Worm (Caenorhabditis elegans) whole organism, L3 larva: Measurements from ENCODE around the gene prp-19.

Source experiments
- R02D3.7 ChIP-seq: fragments of 150-350 bp; optimal IDR thresholded peaks from 2 replicates; lab custom pipeline; 2014; ENCODE audit warnings: missing biosample characterization, missing genetic modification characterization
- ZK546.5 ChIP-seq: sonication (generic microtip); optimal IDR thresholded peaks from 2 replicates; lab custom pipeline; 2017; ENCODE audit warnings: missing biosample characterization, missing genetic modification characterization
- ceh-16 ChIP-seq: sonication (generic microtip); optimal IDR thresholded peaks from 2 replicates; lab custom pipeline; 2017; ENCODE audit warnings: missing biosample characterization, missing genetic modification characterization
- ceh-28 ChIP-seq: fragments of 150-350 bp; optimal IDR thresholded peaks from 2 replicates; lab custom pipeline; 2014; ENCODE audit warnings: missing biosample characterization, missing genetic modification reagents, missing genetic modification characterization
- ceh-82 ChIP-seq: fragments of 150-350 bp; optimal IDR thresholded peaks from 2 replicates; lab custom pipeline; 2014; ENCODE audit warnings: missing biosample characterization, missing genetic modification characterization
- daf-12 ChIP-seq: fragments of 150-350 bp; optimal IDR thresholded peaks from 2 replicates; lab custom pipeline; 2014; ENCODE audit warnings: missing biosample characterization, missing genetic modification reagents, missing genetic modification characterization
- egl-27 ChIP-seq: sonication (generic microtip); optimal IDR thresholded peaks from 4 replicates; lab custom pipeline; 2017; ENCODE audit warnings: missing biosample characterization, missing genetic modification reagents, missing genetic modification characterization
- egl-5 ChIP-seq: fragments of 150-350 bp; optimal IDR thresholded peaks from 2 replicates; lab custom pipeline; 2017; ENCODE audit warnings: missing biosample characterization, missing genetic modification reagents, missing genetic modification characterization, inconsistent platforms
- elt-2 ChIP-seq: sonication (generic microtip); optimal IDR thresholded peaks from 2 replicates; lab custom pipeline; 2016; ENCODE audit warnings: missing genetic modification reagents, mild to moderate bottlenecking, missing genetic modification characterization, missing compliant biosample characterization
- elt-3 ChIP-seq, 3 experiments: fragments of 150-350 bp in 1 of 3; sonication (generic microtip) in 2 of 3; optimal IDR thresholded peaks; 2 replicates in 2 of 3; 4 replicates in 1 of 3; lab custom pipeline; 2014 to 2017; ENCODE audit warnings: missing biosample characterization in 3 of 3, missing genetic modification characterization in 3 of 3
- eor-1 ChIP-seq, 2 experiments: fragments of 150-350 bp; optimal IDR thresholded peaks; 2 replicates each; lab custom pipeline; 2014 to 2018; ENCODE audit warnings: missing biosample characterization in 2 of 2, missing genetic modification characterization in 2 of 2
- fos-1 ChIP-seq: fragments of 150-350 bp; optimal IDR thresholded peaks from 2 replicates; lab custom pipeline; 2014; ENCODE audit warnings: missing biosample characterization, missing genetic modification characterization
- hmg-11 ChIP-seq: sonication (generic microtip); optimal IDR thresholded peaks from 2 replicates; lab custom pipeline; 2016; ENCODE audit warnings: missing genetic modification characterization, missing compliant biosample characterization
- lin-15B ChIP-seq: fragments of 150-350 bp; optimal IDR thresholded peaks from 2 replicates; lab custom pipeline; 2014; ENCODE audit warnings: missing biosample characterization, missing genetic modification characterization
- mdl-1 ChIP-seq: fragments of 150-350 bp; optimal IDR thresholded peaks from 2 replicates; lab custom pipeline; 2014; ENCODE audit warnings: missing biosample characterization, missing genetic modification characterization
- mml-1 ChIP-seq: fragments of 150-350 bp; sonication (generic microtip); optimal IDR thresholded peaks from 3 replicates; lab custom pipeline; 2014; ENCODE audit warnings: missing biosample characterization, missing genetic modification characterization
- nfya-1 ChIP-seq: sonication (generic microtip); optimal IDR thresholded peaks from 2 replicates; lab custom pipeline; 2017; ENCODE audit warnings: missing genetic modification characterization, mild to moderate bottlenecking, missing compliant biosample characterization, antibody characterized with exemption, moderate library complexity; ENCODE audit not compliant: insufficient read depth
- nhr-11 ChIP-seq: fragments of 150-350 bp; optimal IDR thresholded peaks from 2 replicates; lab custom pipeline; 2014; ENCODE audit warnings: missing biosample characterization, missing genetic modification characterization
- nhr-12 ChIP-seq: fragments of 150-350 bp; optimal IDR thresholded peaks from 2 replicates; lab custom pipeline; 2014; ENCODE audit warnings: missing biosample characterization, missing genetic modification characterization
- nhr-23 ChIP-seq: fragments of 150-350 bp; optimal IDR thresholded peaks from 2 replicates; lab custom pipeline; 2014; ENCODE audit warnings: missing biosample characterization, missing genetic modification reagents, missing genetic modification characterization
- nhr-237 ChIP-seq: fragments of 150-350 bp; optimal IDR thresholded peaks from 2 replicates; lab custom pipeline; 2014; ENCODE audit warnings: missing biosample characterization, missing genetic modification characterization
- nhr-25 ChIP-seq: sonication (generic microtip); optimal IDR thresholded peaks from 2 replicates; lab custom pipeline; 2017; ENCODE audit warnings: missing biosample characterization, missing genetic modification characterization
- nhr-43 ChIP-seq: sonication (generic microtip); optimal IDR thresholded peaks from 2 replicates; lab custom pipeline; 2016; ENCODE audit warnings: mild to moderate bottlenecking, missing genetic modification characterization, missing compliant biosample characterization; ENCODE audit not compliant: poor library complexity, severe bottlenecking
- nhr-67 ChIP-seq: fragments of 150-350 bp; optimal IDR thresholded peaks from 2 replicates; lab custom pipeline; 2014; ENCODE audit warnings: missing biosample characterization, missing genetic modification characterization
- nhr-76 ChIP-seq: fragments of 150-350 bp; sonication (generic microtip); optimal IDR thresholded peaks from 5 replicates; lab custom pipeline; 2014; ENCODE audit warnings: missing biosample characterization, missing genetic modification characterization
- nhr-77 ChIP-seq: fragments of 150-350 bp; optimal IDR thresholded peaks from 2 replicates; lab custom pipeline; 2014; ENCODE audit warnings: missing biosample characterization, missing genetic modification characterization
- pha-4 ChIP-seq: fragments of 150-350 bp; optimal IDR thresholded peaks from 2 replicates; lab custom pipeline; 2014; ENCODE audit warnings: missing biosample characterization, missing genetic modification reagents, missing genetic modification characterization
- pqm-1 ChIP-seq: fragments of 150-350 bp; optimal IDR thresholded peaks from 2 replicates; lab custom pipeline; 2017; ENCODE audit warnings: missing biosample characterization, missing genetic modification characterization, inconsistent platforms
- sea-2 ChIP-seq: fragments of 150-350 bp; sonication (generic microtip); optimal IDR thresholded peaks from 4 replicates; lab custom pipeline; 2014; ENCODE audit warnings: missing biosample characterization, missing genetic modification reagents, missing genetic modification characterization
- skn-1 ChIP-seq: fragments of 150-350 bp; optimal IDR thresholded peaks from 2 replicates; lab custom pipeline; 2014; ENCODE audit warnings: missing biosample characterization, missing genetic modification characterization
- snpc-4 ChIP-seq: fragments of 150-350 bp; optimal IDR thresholded peaks from 2 replicates; lab custom pipeline; 2014; ENCODE audit warnings: missing biosample characterization, missing genetic modification characterization
- tbx-2 ChIP-seq: sonication (generic microtip); optimal IDR thresholded peaks from 2 replicates; lab custom pipeline; 2016; ENCODE audit warnings: mild to moderate bottlenecking, missing genetic modification characterization, missing compliant biosample characterization
- unc-39 ChIP-seq: sonication (generic microtip); optimal IDR thresholded peaks from 4 replicates; lab custom pipeline; 2017; ENCODE audit warnings: missing biosample characterization, missing genetic modification characterization
- unc-62 ChIP-seq: fragments of 150-350 bp; sonication (generic microtip); optimal IDR thresholded peaks from 4 replicates; lab custom pipeline; 2014; ENCODE audit warnings: missing biosample characterization, missing genetic modification reagents, missing genetic modification characterization
- zag-1 ChIP-seq: fragments of 150-350 bp; optimal IDR thresholded peaks from 2 replicates; lab custom pipeline; 2014; ENCODE audit warnings: missing biosample characterization, missing genetic modification characterization
- ztf-11 ChIP-seq: fragments of 150-350 bp; optimal IDR thresholded peaks from 2 replicates; lab custom pipeline; 2014; ENCODE audit warnings: missing biosample characterization, missing genetic modification characterization
- ztf-4 ChIP-seq: fragments of 150-350 bp; optimal IDR thresholded peaks from 2 replicates; lab custom pipeline; 2014; ENCODE audit warnings: missing biosample characterization, missing genetic modification characterization

Gene prp-19

DNA sequence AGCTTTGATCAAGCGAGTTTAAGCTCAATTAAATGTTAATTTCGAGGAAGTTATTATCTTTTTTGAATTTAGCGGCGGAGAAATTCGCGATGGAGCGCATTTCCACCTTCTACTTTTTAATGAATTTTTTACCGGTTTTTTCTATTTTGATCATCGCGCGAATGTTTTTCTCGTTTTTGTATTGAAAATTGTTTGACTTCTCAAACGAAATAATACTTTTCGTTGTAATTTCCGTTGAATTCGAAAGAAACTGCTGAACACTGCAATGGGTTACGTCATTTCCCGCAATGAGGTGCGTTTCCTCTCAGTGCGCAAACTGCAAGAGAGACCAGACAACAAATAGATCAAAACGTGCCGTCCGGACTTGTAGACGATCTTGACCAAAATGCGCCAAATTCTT lies 9.4 kb upstream of the prp-19 start:
- no peak for TF ChIP-seq nhr-77
- no peak for TF ChIP-seq unc-39
- no peak for TF ChIP-seq snpc-4 (tag; lab: Kevin White, UChicago)
- TF ChIP-seq ztf-4 = no peak
- TF ChIP-seq egl-27 (tag; lab: Kevin White, UChicago) = no peak
- no peak for TF ChIP-seq eor-1 (tag; optimal IDR thresholded peaks at IDR 0.05; lab: Kevin White, UChicago)
- no peak for TF ChIP-seq unc-62 (GFP tag; lab: Kevin White, UChicago)
- no peak for TF ChIP-seq ZK546.5 (tag; lab: Kevin White, UChicago)

DNA sequence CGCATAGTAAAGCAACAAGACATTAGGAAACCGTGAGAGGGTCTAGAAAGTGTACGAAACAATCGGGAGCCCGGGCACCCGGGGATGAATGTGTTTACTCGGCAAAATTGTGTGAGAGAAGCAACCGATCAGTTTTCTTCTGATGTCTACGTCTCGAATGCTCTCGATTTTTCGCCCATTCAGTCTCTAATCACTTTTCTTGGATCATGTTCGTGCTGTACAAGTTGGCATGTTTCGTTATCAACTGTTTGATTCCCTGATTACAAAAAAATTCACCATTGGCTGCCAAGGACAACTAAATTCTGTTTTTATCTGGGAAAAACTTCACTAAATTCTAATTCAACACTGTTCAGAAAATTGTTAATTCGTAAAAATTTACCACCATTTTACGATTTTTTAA lies 8.7 kb upstream of the prp-19 start:
- TF ChIP-seq elt-2 (tag; lab: Kevin White, UChicago) (peak; percentile 67), pha-4 (tag; lab: Kevin White, UChicago) (peak; percentile 6), nhr-67 (tag; lab: Kevin White, UChicago) (no peak), nfya-1 (tag; lab: Kevin White, UChicago) (peak; percentile 14), nhr-76 (tag; lab: Kevin White, UChicago) (no peak), ztf-4 (no peak), nhr-25 (no peak), R02D3.7 (tag; lab: Kevin White, UChicago) (no peak)

DNA sequence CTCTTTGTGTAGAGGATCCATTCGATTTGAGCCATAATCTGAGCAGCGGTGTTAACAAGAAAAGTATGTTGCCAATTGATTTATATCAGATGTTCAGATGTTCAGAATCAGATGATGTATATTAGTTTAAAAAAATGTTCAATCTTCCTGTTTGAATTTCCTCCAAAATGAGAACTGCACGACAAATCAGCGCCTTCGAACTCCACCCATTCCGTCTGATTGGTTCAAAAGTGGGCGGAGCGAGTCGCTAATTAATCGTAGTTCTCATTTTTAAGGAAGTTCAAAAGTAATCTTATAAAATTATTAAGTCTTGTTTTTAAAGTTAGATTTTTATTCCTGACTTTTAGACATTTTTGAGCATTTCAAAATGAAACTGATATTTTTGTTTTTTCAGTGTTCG lies 7.3 kb upstream of the prp-19 start:
- no peak for TF ChIP-seq nhr-76 (tag; lab: Kevin White, UChicago)
- TF ChIP-seq lin-15B (tag; lab: Kevin White, UChicago) = no peak
- no peak for TF ChIP-seq nhr-11 (tag; lab: Kevin White, UChicago)
- TF ChIP-seq nfya-1 (tag; lab: Kevin White, UChicago) = peak; percentile 95

DNA sequence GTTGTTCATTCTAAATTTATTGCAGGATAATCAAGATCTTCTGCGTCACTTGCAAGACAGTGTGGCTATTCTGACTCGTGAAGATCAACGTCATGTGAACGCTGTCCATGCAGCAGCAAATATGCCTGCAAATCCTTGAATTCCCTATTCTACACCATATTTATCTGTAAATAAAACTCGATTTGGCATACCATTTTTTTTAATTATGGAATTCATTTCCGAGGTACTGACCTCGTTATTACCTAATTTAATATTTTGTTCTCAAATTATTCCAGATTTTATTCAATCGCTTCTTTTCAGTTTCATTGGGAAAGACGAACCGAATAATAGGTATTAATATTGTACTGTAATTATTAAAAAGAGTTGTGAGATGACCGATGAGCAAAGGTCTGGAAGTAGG lies 1.8 kb upstream of the prp-19 start, which contains the start of gene cid-1:
cid-1 (plus strand) TSS at position 301 of the 400 bp plus-strand sequence.
- TF ChIP-seq mml-1 (tag; lab: Kevin White, UChicago) (no peak), elt-2 (tag; lab: Kevin White, UChicago) (no peak), tbx-2 (no peak), ceh-28 (no peak), mdl-1 (no peak), unc-62 (GFP tag; lab: Kevin White, UChicago) (no peak), lin-15B (tag; lab: Kevin White, UChicago) (no peak), egl-5 (tag; lab: Kevin White, UChicago) (no peak), ZK546.5 (tag; lab: Kevin White, UChicago) (no peak), skn-1 (tag; lab: Kevin White, UChicago) (no peak), ceh-82 (no peak), sea-2 (GFP tag; lab: Kevin White, UChicago) (no peak), fos-1 (tag; lab: Kevin White, UChicago) (no peak)

DNA sequence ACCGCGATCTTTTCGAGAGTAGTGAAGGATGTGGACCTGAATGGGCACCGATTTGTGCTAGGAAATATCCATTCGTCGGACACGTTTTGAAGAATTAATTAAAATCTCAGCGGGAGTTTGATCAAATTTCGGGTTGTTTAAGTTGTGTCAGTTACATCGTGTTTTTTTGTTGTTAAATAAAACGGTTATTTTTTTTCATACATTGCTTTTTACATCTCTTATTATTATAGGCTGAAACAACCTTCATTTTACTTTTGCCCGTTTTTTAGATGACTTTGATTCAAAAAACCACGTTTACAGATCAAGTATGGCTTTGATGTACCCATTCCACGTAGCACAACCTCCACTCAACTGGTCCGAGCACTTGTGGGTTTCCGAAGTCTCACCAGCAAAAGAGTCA lies 1.3 kb upstream of the prp-19 start, which contains the start of gene emb-1:
emb-1 (plus strand) TSS at position 301 of the 400 bp plus-strand sequence.
- TF ChIP-seq pqm-1 = no peak
- no peak for TF ChIP-seq daf-12
- TF ChIP-seq elt-2 (tag; lab: Kevin White, UChicago) = no peak
- no peak for TF ChIP-seq nhr-43
- no peak for TF ChIP-seq R02D3.7 (tag; lab: Kevin White, UChicago)
- no peak for TF ChIP-seq hmg-11 (tag; lab: Kevin White, UChicago)
- no peak for TF ChIP-seq egl-5 (tag; lab: Kevin White, UChicago)
- TF ChIP-seq ceh-16 = no peak
- no peak for TF ChIP-seq tbx-2
- TF ChIP-seq elt-3 (tag; optimal IDR thresholded peaks at IDR 0.05; lab: Kevin White, UChicago) = no peak
- TF ChIP-seq zag-1 (tag; lab: Kevin White, UChicago) = no peak
- TF ChIP-seq nhr-237 = no peak
- no peak for TF ChIP-seq egl-27 (tag; lab: Kevin White, UChicago)
- TF ChIP-seq snpc-4 (tag; lab: Kevin White, UChicago) = no peak
- no peak for TF ChIP-seq nhr-25
- TF ChIP-seq nhr-23 (tag; lab: Kevin White, UChicago) = no peak
- no peak for TF ChIP-seq nhr-12 (tag; lab: Kevin White, UChicago)
- TF ChIP-seq nhr-67 (tag; lab: Kevin White, UChicago) = no peak
- no peak for TF ChIP-seq ztf-11 (tag; lab: Kevin White, UChicago)
